Worm (Caenorhabditis elegans): Measurements from ENCODE around the gene rol-6.

rol-6 gene

DNA sequence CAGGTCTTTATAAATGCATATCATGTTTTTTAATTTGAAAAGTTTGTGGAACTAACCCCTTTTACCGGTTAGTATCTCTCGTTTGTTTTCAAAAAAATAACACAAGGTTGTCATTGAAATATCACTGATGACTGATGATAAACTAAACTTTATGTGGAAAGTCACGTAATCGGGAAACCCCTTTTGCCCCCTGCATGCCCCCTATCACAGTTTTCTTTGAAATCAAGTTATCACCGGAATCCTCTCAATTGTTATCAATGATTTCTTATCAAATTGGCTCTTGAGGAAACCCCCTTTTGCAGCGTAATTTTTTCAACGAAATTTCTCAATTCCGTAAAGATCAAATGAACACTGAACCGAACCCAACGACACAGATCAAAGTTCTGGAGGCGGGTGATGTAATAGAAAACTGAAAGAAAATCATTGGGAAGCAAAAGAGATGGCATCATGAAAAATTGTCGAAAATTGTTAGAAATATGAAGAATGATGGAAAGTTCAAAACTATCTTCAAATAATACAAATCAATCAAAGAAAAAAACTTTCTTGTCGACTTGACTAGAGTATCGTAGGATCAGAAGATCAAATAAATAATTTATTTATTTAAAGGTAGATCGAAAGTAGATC is 7.6 kb downstream of the rol-6 start (continued):
- no peak for TF ChIP-seq ZK546.5 (tag; optimal IDR thresholded peaks at IDR 0.05)
- TF ChIP-seq rbr-2 (tag; optimal IDR thresholded peaks at IDR 0.05) = no peak
- peak; percentile 84 for TF ChIP-seq tra-1 (GFP tag; IDR thresholded peaks at IDR 0.05)

DNA sequence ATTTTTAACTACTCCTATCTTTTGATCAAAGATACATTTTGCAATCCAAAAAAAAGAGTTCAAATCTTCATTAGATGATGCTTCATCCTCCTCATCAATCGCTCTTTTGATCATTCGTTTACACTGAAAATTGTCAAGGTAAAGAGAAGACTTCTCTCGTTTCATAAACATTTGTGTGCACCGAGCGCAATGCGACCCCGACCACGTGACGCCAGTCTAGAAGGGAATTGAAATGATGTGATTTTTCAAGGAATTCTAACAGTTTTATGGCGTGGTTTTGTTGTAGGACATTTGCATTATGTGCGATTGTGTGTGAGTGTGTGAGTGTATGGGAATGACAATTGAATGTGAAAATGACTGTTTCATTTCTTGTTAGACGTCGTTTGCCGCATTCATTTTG is 8.4 kb downstream of the rol-6 start:
- TF ChIP-seq zip-11 (GFP tag; IDR thresholded peaks at IDR 0.05) (no peak), jun-1 (tag; optimal IDR thresholded peaks at IDR 0.05) (no peak), nhr-48 (tag; optimal IDR thresholded peaks at IDR 0.05) (peak; percentile 55), aha-1 (tag) (peak; percentile 97), daf-16 (GFP tag; optimal IDR thresholded peaks at IDR 0.05) (peak in 1 of 2 experiments; percentile 48), daf-16 (tag; optimal IDR thresholded peaks at IDR 0.05) (peak; percentile 40), mxl-3 (GFP tag; optimal IDR thresholded peaks at IDR 0.05) (peak; percentile 49), nhr-10 (tag; optimal IDR thresholded peaks at IDR 0.05) (no peak), tra-1 (GFP tag; IDR thresholded peaks at IDR 0.05) (peak; percentile 49; the same call in 1 of the 2 replicates), D1046.2 (GFP tag; IDR thresholded peaks at IDR 0.05) (no peak), T26A8.4 (GFP tag; IDR thresholded peaks at IDR 0.05) (no peak), nhr-11 (tag; optimal IDR thresholded peaks at IDR 0.05) (peak; percentile 26), lin-15B (tag; optimal IDR thresholded peaks at IDR 0.05) (no peak), madf-9 (GFP tag; conservative IDR thresholded peaks at IDR 0.05) (no peak), nhr-41 (GFP tag; IDR thresholded peaks at IDR 0.05) (no peak), nhr-28 (tag; optimal IDR thresholded peaks at IDR 0.05) (peak; percentile 16), vab-7 (GFP tag; IDR thresholded peaks at IDR 0.05) (no peak), nhr-102 (tag; optimal IDR thresholded peaks at IDR 0.05) (no peak), ceh-20 (GFP tag; IDR thresholded peaks at IDR 0.05) (peak; percentile 45; the same call in 1 of the 2 replicates), ctbp-1 (GFP tag; IDR thresholded peaks at IDR 0.05) (no peak), hif-1 (tag; optimal IDR thresholded peaks at IDR 0.05) (peak in 1 of 2 experiments; percentile 58), dmd-8 (GFP tag; IDR thresholded peaks at IDR 0.05) (no peak), snpc-1.2 (GFP tag; IDR thresholded peaks at IDR 0.05) (no peak), ces-1 (GFP tag; optimal IDR thresholded peaks at IDR 0.05) (no peak), dmd-6 (GFP tag; IDR thresholded peaks at IDR 0.05) (peak; percentile 63), dve-1 (tag; optimal IDR thresholded peaks at IDR 0.05; ENCODE audit: insufficient read depth) (peak; percentile 20), mdl-1 (tag; optimal IDR thresholded peaks at IDR 0.05) (peak in 1 of 2 experiments; percentile 54), nhr-6 (tag; optimal IDR thresholded peaks at IDR 0.05) (no peak), mes-2 (tag; optimal IDR thresholded peaks at IDR 0.05; ENCODE audit: poor library complexity, severe bottlenecking) (no peak), ceh-32 (tag; optimal IDR thresholded peaks at IDR 0.05; ENCODE audit: poor library complexity) (no peak), lsy-2 (tag; optimal IDR thresholded peaks at IDR 0.05) (peak in 1 of 2 experiments; percentile 39), php-3 (GFP tag; IDR thresholded peaks at IDR 0.05) (0 out of 2 replicates have a peak, but pooled peaks have one; percentile 5), hlh-11 (tag; optimal IDR thresholded peaks at IDR 0.05) (peak; percentile 62), hlh-30 (tag; optimal IDR thresholded peaks at IDR 0.05; ENCODE audit: insufficient read depth) (peak; percentile 73), F49E8.2 (tag; optimal IDR thresholded peaks at IDR 0.05; ENCODE audit: borderline replicate concordance) (no peak), ceh-44 (GFP tag; IDR thresholded peaks at IDR 0.05) (no peak), lin-13 (GFP tag; optimal IDR thresholded peaks at IDR 0.05) (no peak), nhr-77 (tag; optimal IDR thresholded peaks at IDR 0.05) (no peak), zfp-2 (tag; optimal IDR thresholded peaks at IDR 0.05) (no peak)

Measured in whole organism, L4 larva.